Worm (Caenorhabditis elegans) whole organism, late embryonic: ENCODE measurements around the gene ZK856.7.

ENCODE experiments used
- C38D4.7 ChIP-seq: fragments of 200-800 bp; sonication (Bioruptor generic); optimal IDR thresholded peaks from 2 replicates; lab custom pipeline; 2018; ENCODE audit warnings: mild to moderate bottlenecking, missing genetic modification characterization, moderate library complexity, missing compliant biosample characterization
- F13H6.1 ChIP-seq: sonication (generic microtip); optimal IDR thresholded peaks from 2 replicates; lab custom pipeline; 2016; ENCODE audit warnings: missing genetic modification characterization, missing compliant biosample characterization
- K02D7.2 ChIP-seq: sonication (generic microtip); optimal IDR thresholded peaks from 2 replicates; lab custom pipeline; 2017; ENCODE audit warnings: mild to moderate bottlenecking, missing genetic modification characterization, missing compliant biosample characterization
- Y22D7AL.16 ChIP-seq: sonication (generic microtip); optimal IDR thresholded peaks from 2 replicates; lab custom pipeline; 2016; ENCODE audit warnings: missing genetic modification characterization, missing compliant biosample characterization
- ceh-48 ChIP-seq: sonication (generic microtip); optimal IDR thresholded peaks from 2 replicates; lab custom pipeline; 2016; ENCODE audit warnings: missing genetic modification characterization, inconsistent platforms, missing compliant biosample characterization
- ceh-9 ChIP-seq: sonication (generic microtip); optimal IDR thresholded peaks from 2 replicates; lab custom pipeline; 2016; ENCODE audit warnings: mild to moderate bottlenecking, missing genetic modification characterization, inconsistent platforms, missing compliant biosample characterization
- elt-2 ChIP-seq: sonication (generic microtip); optimal IDR thresholded peaks from 2 replicates; lab custom pipeline; 2016; ENCODE audit warnings: missing genetic modification reagents, missing genetic modification characterization, missing compliant biosample characterization
- fkh-10 ChIP-seq: fragments of 150-350 bp; optimal IDR thresholded peaks from 2 replicates; lab custom pipeline; 2014; ENCODE audit warnings: missing biosample characterization, missing genetic modification reagents, missing genetic modification characterization
- fkh-6 ChIP-seq: sonication (generic microtip); optimal IDR thresholded peaks from 2 replicates; lab custom pipeline; 2016; ENCODE audit warnings: missing genetic modification characterization, missing compliant biosample characterization
- gmeb-2 ChIP-seq: sonication (generic microtip); optimal IDR thresholded peaks from 2 replicates; lab custom pipeline; 2016; ENCODE audit warnings: missing genetic modification characterization, inconsistent platforms, missing compliant biosample characterization
- hlh-13 ChIP-seq: fragments of 200-800 bp; sonication (Bioruptor generic); optimal IDR thresholded peaks from 2 replicates; lab custom pipeline; 2018; ENCODE audit warnings: mild to moderate bottlenecking, missing genetic modification characterization, missing compliant biosample characterization
- hlh-30 ChIP-seq: sonication (generic microtip); optimal IDR thresholded peaks from 2 replicates; lab custom pipeline; 2017; ENCODE audit warnings: antibody characterized with exemption, missing genetic modification characterization, missing compliant biosample characterization; ENCODE audit not compliant: insufficient read depth
- hlh-6 ChIP-seq: sonication (generic microtip); optimal IDR thresholded peaks from 2 replicates; lab custom pipeline; 2016; ENCODE audit warnings: missing genotype, missing genetic modification characterization, missing compliant biosample characterization
- lin-11 ChIP-seq: fragments of 200-800 bp; sonication (Bioruptor generic); optimal IDR thresholded peaks from 2 replicates; lab custom pipeline; 2018; ENCODE audit warnings: mild to moderate bottlenecking, missing genetic modification characterization, missing compliant biosample characterization
- madf-2 ChIP-seq: sonication (generic microtip); optimal IDR thresholded peaks from 2 replicates; lab custom pipeline; 2017; ENCODE audit warnings: missing genetic modification characterization, missing compliant biosample characterization
- nfya-1 ChIP-seq: sonication (generic microtip); optimal IDR thresholded peaks from 2 replicates; lab custom pipeline; 2017; ENCODE audit warnings: missing genetic modification characterization, mild to moderate bottlenecking, missing compliant biosample characterization, antibody characterized with exemption, moderate library complexity
- nhr-232 ChIP-seq: sonication (generic microtip); optimal IDR thresholded peaks from 2 replicates; lab custom pipeline; 2016; ENCODE audit warnings: missing genetic modification characterization, missing compliant biosample characterization
- odd-2 ChIP-seq: sonication (generic microtip); optimal IDR thresholded peaks from 2 replicates; lab custom pipeline; 2017; ENCODE audit warnings: antibody characterized with exemption, mild to moderate bottlenecking, missing genetic modification characterization, missing compliant biosample characterization
- pag-3 ChIP-seq: sonication (generic microtip); optimal IDR thresholded peaks from 2 replicates; lab custom pipeline; 2016; ENCODE audit warnings: missing compliant biosample characterization, missing genetic modification characterization, borderline replicate concordance
- pax-1 ChIP-seq: fragments of 150-350 bp; optimal IDR thresholded peaks from 2 replicates; lab custom pipeline; 2014; ENCODE audit warnings: missing biosample characterization, missing genetic modification characterization
- pha-2 ChIP-seq: sonication (generic microtip); optimal IDR thresholded peaks from 2 replicates; lab custom pipeline; 2017; ENCODE audit warnings: mild to moderate bottlenecking, missing genetic modification characterization, missing compliant biosample characterization
- pha-4 ChIP-seq: fragments of 150-350 bp; optimal IDR thresholded peaks from 2 replicates; lab custom pipeline; 2018; ENCODE audit warnings: missing biosample characterization, missing genetic modification reagents, missing genetic modification characterization
- pros-1 ChIP-seq: fragments of 150-350 bp; optimal IDR thresholded peaks from 2 replicates; lab custom pipeline; 2014; ENCODE audit warnings: missing biosample characterization, missing genetic modification reagents, missing genetic modification characterization
- ref-2 ChIP-seq: sonication (generic microtip); optimal IDR thresholded peaks from 2 replicates; lab custom pipeline; 2016; ENCODE audit warnings: missing genetic modification characterization, missing compliant biosample characterization
- sdc-2 ChIP-seq: sonication (generic microtip); optimal IDR thresholded peaks from 2 replicates; lab custom pipeline; 2016; ENCODE audit warnings: missing genotype, missing genetic modification characterization, missing compliant biosample characterization
- sox-2 ChIP-seq: fragments of 200-800 bp; sonication (Bioruptor generic); IDR thresholded peaks from 2 replicates; pipeline ENCODE4 v1.3.6; 2022; ENCODE audit warnings: missing genetic modification reagents, missing genetic modification characterization, missing compliant biosample characterization
- syd-9 ChIP-seq: sonication (generic microtip); optimal IDR thresholded peaks from 2 replicates; lab custom pipeline; 2016; ENCODE audit warnings: mild to moderate bottlenecking, missing genetic modification characterization, moderate library complexity, missing compliant biosample characterization
- tbx-2 ChIP-seq: sonication (generic microtip); optimal IDR thresholded peaks from 2 replicates; lab custom pipeline; 2016; ENCODE audit warnings: missing genetic modification characterization, missing compliant biosample characterization
- ttx-3 ChIP-seq: sonication (generic microtip); optimal IDR thresholded peaks from 2 replicates; lab custom pipeline; 2016; ENCODE audit warnings: missing genetic modification reagents, missing genetic modification characterization, missing compliant biosample characterization
- unc-3 ChIP-seq, 2 experiments: fragments of 200-800 bp in 1 of 2; sonication (Bioruptor generic) in 1 of 2; sonication (generic microtip) in 1 of 2; conservative IDR thresholded peaks in 1 of 2; optimal IDR thresholded peaks in 1 of 2; 2 replicates each; pipeline versions ENCODE4 v1.3.6 to Lab custom; 2016 to 2022; ENCODE audit warnings: missing compliant biosample characterization in 2 of 2, missing genetic modification characterization in 2 of 2, missing genetic modification reagents in 1 of 2
- unc-42 ChIP-seq: sonication (generic microtip); optimal IDR thresholded peaks from 2 replicates; lab custom pipeline; 2016; ENCODE audit warnings: missing genotype, missing genetic modification characterization, missing compliant biosample characterization
- unc-55 ChIP-seq: sonication (generic microtip); optimal IDR thresholded peaks from 2 replicates; lab custom pipeline; 2017; ENCODE audit warnings: missing biosample characterization, missing genetic modification reagents, missing genetic modification characterization
- unc-86 ChIP-seq: sonication (generic microtip); optimal IDR thresholded peaks from 2 replicates; lab custom pipeline; 2016; ENCODE audit warnings: missing genetic modification characterization, missing compliant biosample characterization
- zip-5 ChIP-seq: sonication (generic microtip); optimal IDR thresholded peaks from 2 replicates; lab custom pipeline; 2016; ENCODE audit warnings: missing genetic modification characterization, missing compliant biosample characterization
- ztf-16 ChIP-seq: sonication (generic microtip); optimal IDR thresholded peaks from 2 replicates; lab custom pipeline; 2017; ENCODE audit warnings: missing genetic modification characterization, missing compliant biosample characterization

Gene ZK856.7

DNA sequence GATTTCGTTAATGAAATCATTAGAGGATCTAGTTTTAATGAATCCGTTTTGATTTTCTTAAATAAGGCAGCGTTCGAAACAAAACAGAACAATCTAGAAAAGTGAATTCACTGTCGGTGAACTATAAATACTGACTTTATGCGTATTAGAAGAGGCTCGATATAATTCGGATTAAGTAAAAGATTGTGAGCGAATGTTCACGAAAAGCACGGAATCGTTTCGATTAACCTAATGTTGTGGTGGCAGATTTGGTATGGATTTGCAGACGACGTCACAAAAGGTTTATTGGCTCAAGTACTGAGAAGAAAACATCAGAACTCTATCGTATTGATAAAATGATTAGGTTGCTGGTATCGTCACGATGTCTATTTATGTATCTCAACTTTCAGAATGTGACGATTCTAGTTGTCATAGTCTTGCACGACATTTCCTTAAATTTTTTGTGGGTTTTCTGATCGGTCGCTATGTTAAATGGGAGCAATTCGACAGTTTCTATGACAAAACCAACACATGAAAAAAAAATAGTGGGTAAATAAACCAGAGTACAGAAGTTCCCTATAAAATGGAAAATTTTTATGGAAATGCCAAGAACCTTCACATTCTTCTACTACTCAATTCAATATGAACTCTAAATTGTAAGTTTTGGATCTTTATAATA, 27.5 kb downstream of the ZK856.7 start, which contains the start of the genes pyt-1 and fipr-7:
Gene pyt-1 (minus strand): TSS at position 101 of the 658 bp plus-strand sequence.
Gene fipr-7 (plus strand): TSS at position 608 of the 658 bp plus-strand sequence.
- TF ChIP-seq pha-4 (tag; lab: Kevin White, UChicago) (no peak), pros-1 (tag; lab: Kevin White, UChicago) (no peak), pax-1 (tag; lab: Kevin White, UChicago) (no peak), pha-2 (tag; lab: Kevin White, UChicago) (no peak), odd-2 (tag; lab: Kevin White, UChicago) (no peak)
- TF ChIP-seq, all 69 proteins: peak for 0

DNA sequence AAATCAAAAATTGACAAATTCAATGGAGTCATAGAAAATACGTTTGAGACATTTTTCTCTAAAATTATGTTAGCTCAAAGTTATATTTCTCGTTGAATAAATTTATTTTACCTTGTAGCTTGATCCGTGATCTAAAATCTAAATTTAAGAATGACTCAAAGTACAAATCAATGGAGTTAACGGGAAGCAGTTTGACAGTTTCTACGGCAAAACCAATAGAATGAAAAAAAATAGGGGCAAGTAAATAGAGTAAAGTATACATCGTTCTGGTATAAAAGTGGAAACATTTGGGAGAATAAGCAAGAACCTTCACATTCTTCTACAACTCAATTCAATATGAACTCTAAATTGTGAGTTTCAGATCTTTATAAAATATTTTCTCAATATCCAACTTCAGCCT, 29.0 kb downstream of the ZK856.7 start, which contains the start of gene fipr-6:
Gene fipr-6 (plus strand): TSS at position 301 of the 400 bp plus-strand sequence.
- TF ChIP-seq tbx-2 (tag; lab: Kevin White, UChicago) (no peak), unc-55 (GFP tag; lab: Kevin White, UChicago) (no peak), F13H6.1 (tag; lab: Kevin White, UChicago) (no peak)
- TF ChIP-seq, all 69 proteins: peak for 0

DNA sequence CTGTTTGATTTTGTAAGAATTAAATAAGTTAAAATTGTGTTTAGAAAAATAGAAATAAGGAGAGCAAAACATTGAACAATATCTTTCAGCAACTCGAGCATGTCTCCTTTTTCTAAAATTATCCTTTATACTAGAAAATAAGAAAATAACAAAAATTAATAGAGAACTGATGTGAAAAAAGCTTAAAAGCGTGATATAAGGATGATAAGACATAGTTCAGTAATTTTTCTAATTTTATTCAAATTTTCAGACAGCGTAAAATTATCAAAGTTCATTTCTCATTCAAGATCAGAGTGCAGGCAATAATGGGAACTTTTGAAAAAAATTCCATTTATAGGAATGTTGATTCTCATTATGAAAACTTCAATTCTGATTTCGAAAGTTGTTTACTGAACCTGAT, 31.4 kb downstream of the ZK856.7 start, which contains the start of gene str-182:
Gene str-182 (minus strand): TSS at position 101 of the 400 bp plus-strand sequence.
- TF ChIP-seq zip-5 (tag; lab: Kevin White, UChicago): no peak
- no peak for TF ChIP-seq ceh-48 (tag; lab: Kevin White, UChicago)
- TF ChIP-seq nhr-232: no peak
- no peak for TF ChIP-seq ceh-9 (tag; lab: Kevin White, UChicago)
- no peak for TF ChIP-seq unc-86 (tag; lab: Kevin White, UChicago)
- no peak for TF ChIP-seq ztf-16
- no peak for TF ChIP-seq hlh-30

ce11 chrV:10237171-10237570, 35.3 kb downstream of the ZK856.7 start:
- no peak for TF ChIP-seq sdc-2
- TF ChIP-seq pag-3: no peak
- no peak for TF ChIP-seq hlh-13 (GFP tag; lab: Kevin White, UChicago)
- TF ChIP-seq elt-2 (tag; lab: Kevin White, UChicago): no peak
- no peak for TF ChIP-seq pax-1 (tag; lab: Kevin White, UChicago)
- no peak for TF ChIP-seq nhr-232
- TF ChIP-seq syd-9 (tag; lab: Kevin White, UChicago): no peak
- no peak for TF ChIP-seq nfya-1

DNA sequence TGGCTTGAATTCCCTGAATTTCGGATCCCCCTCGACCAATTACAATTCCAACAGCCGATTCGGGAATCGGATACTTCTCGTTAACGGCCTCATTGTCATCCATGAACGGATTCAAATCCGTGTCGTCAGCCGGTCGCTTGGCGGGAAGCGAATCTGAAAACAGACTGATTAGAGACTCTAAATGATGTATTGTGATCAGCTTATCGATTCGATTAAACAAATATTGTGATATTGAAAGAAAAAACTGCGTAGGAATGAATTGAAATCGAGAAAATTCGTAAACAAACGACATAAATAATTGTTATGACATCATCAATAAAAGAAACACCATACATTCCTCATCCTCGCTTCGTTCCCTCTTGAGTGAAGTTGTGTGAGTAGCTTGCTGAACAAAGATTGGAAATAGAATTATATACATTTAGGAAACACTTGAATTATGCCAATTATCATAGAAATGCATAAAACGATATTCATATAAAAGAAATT, 36.1 kb downstream of the ZK856.7 start:
- TF ChIP-seq K02D7.2 (tag; lab: Kevin White, UChicago) (no peak), sox-2 (GFP tag; lab: Robert Waterston, UW) (no peak), pha-2 (tag; lab: Kevin White, UChicago) (no peak), F13H6.1 (tag; lab: Kevin White, UChicago) (no peak), C38D4.7 (GFP tag; lab: Kevin White, UChicago) (no peak), fkh-6 (tag; lab: Kevin White, UChicago) (no peak), pag-3 (no peak), hlh-13 (GFP tag; lab: Kevin White, UChicago) (no peak), Y22D7AL.16 (tag; lab: Kevin White, UChicago) (no peak), ceh-9 (tag; lab: Kevin White, UChicago) (no peak), fkh-10 (no peak), ttx-3 (tag; lab: Kevin White, UChicago) (no peak), madf-2 (no peak), gmeb-2 (tag; lab: Kevin White, UChicago) (no peak), hlh-6 (tag; lab: Kevin White, UChicago) (no peak), lin-11 (tag; lab: Kevin White, UChicago) (no peak), ref-2 (tag; lab: Kevin White, UChicago) (no peak), unc-3 (GFP tag; conservative IDR thresholded peaks at IDR 0.05; lab: Robert Waterston, UW) (no peak), unc-3 (tag; optimal IDR thresholded peaks at IDR 0.05; lab: Kevin White, UChicago) (no peak), hlh-30 (no peak), unc-42 (tag; lab: Kevin White, UChicago) (no peak)
